Fruit fly (Drosophila melanogaster): ENCODE data around the gene mIF2.

dm6 chr3R:28561320-28561831 lies 16.8 kb upstream of the mIF2 start:
- TF ChIP-seq woc (GFP tag; optimal IDR thresholded peaks at IDR 0.05): no peak
- no peak for TF ChIP-seq fru (GFP tag; optimal IDR thresholded peaks at IDR 0.05)
- TF ChIP-seq OdsH (GFP tag; optimal IDR thresholded peaks at IDR 0.05): no peak
